Worm (Caenorhabditis elegans) whole organism, early embryonic: ENCODE results near the gene Y113G7B.12.

Source experiments
- B0310.2 ChIP-seq: sonication (generic microtip); optimal IDR thresholded peaks from 2 replicates; lab custom pipeline; 2016; ENCODE audit warnings: mild to moderate bottlenecking, missing genetic modification characterization, missing compliant biosample characterization
- F13C5.2 ChIP-seq: sonication (generic microtip); optimal IDR thresholded peaks from 2 replicates; lab custom pipeline; 2017; ENCODE audit warnings: mild to moderate bottlenecking, missing genetic modification characterization, inconsistent platforms, missing compliant biosample characterization
- aly-1 ChIP-seq: sonication (generic microtip); optimal IDR thresholded peaks from 2 replicates; lab custom pipeline; 2016; ENCODE audit warnings: missing genetic modification characterization, missing compliant biosample characterization
- ama-1 ChIP-seq: fragments of 150-350 bp; optimal IDR thresholded peaks from 2 replicates; lab custom pipeline; 2014
- ceh-13 ChIP-seq: fragments of 200-800 bp; sonication (Bioruptor generic); optimal IDR thresholded peaks from 2 replicates; lab custom pipeline; 2018; ENCODE audit warnings: mild to moderate bottlenecking, missing genetic modification characterization, missing compliant biosample characterization
- ceh-36 ChIP-seq: sonication (generic microtip); optimal IDR thresholded peaks from 2 replicates; lab custom pipeline; 2016; ENCODE audit warnings: missing genetic modification characterization, inconsistent platforms, missing compliant biosample characterization
- ets-7 ChIP-seq: sonication (generic microtip); optimal IDR thresholded peaks from 2 replicates; lab custom pipeline; 2016; ENCODE audit warnings: missing genotype, missing genetic modification characterization, missing compliant biosample characterization
- flt-1 ChIP-seq: fragments of 200-800 bp; sonication (Bioruptor generic); IDR thresholded peaks from 2 replicates; pipeline ENCODE4 v1.3.6; 2022; ENCODE audit warnings: missing genetic modification characterization, missing compliant biosample characterization
- hmbx-1 ChIP-seq: sonication (generic microtip); optimal IDR thresholded peaks from 2 replicates; lab custom pipeline; 2016; ENCODE audit warnings: mild to moderate bottlenecking, missing genetic modification characterization, missing compliant biosample characterization
- hmg-4 ChIP-seq: fragments of 200-800 bp; sonication (Bioruptor generic); optimal IDR thresholded peaks from 2 replicates; lab custom pipeline; 2018; ENCODE audit warnings: mild to moderate bottlenecking, missing genetic modification characterization, missing compliant biosample characterization
- hnd-1 ChIP-seq: sonication (generic microtip); optimal IDR thresholded peaks from 2 replicates; lab custom pipeline; 2016; ENCODE audit warnings: missing genetic modification characterization, missing compliant biosample characterization
- pes-1 ChIP-seq: fragments of 200-800 bp; sonication (Bioruptor generic); IDR thresholded peaks from 2 replicates; pipeline ENCODE4 v1.3.6; 2022; ENCODE audit warnings: missing genetic modification reagents, missing genetic modification characterization, missing compliant biosample characterization
- scrt-1 ChIP-seq: fragments of 200-800 bp; sonication (Bioruptor generic); IDR thresholded peaks from 2 replicates; pipeline ENCODE4 v1.3.6; 2022; ENCODE audit warnings: missing genetic modification characterization, missing compliant biosample characterization
- sea-1 ChIP-seq: fragments of 200-800 bp; sonication (Bioruptor generic); conservative IDR thresholded peaks from 2 replicates; pipeline ENCODE4 v1.3.6; 2022; ENCODE audit warnings: missing genetic modification characterization, missing compliant biosample characterization
- tbx-11 ChIP-seq: fragments of 200-800 bp; sonication (Bioruptor generic); IDR thresholded peaks from 2 replicates; pipeline ENCODE4 v1.3.6; 2022; ENCODE audit warnings: missing genetic modification characterization, missing compliant biosample characterization
- tbx-37 ChIP-seq: fragments of 200-800 bp; sonication (Bioruptor generic); conservative IDR thresholded peaks from 2 replicates; pipeline ENCODE4 v1.3.6; 2022; ENCODE audit warnings: missing genetic modification reagents, missing genetic modification characterization, missing compliant biosample characterization
- tra-4 ChIP-seq: sonication (generic microtip); optimal IDR thresholded peaks from 2 replicates; lab custom pipeline; 2017; ENCODE audit warnings: missing genetic modification characterization, missing compliant biosample characterization

The Y113G7B.12 gene

DNA sequence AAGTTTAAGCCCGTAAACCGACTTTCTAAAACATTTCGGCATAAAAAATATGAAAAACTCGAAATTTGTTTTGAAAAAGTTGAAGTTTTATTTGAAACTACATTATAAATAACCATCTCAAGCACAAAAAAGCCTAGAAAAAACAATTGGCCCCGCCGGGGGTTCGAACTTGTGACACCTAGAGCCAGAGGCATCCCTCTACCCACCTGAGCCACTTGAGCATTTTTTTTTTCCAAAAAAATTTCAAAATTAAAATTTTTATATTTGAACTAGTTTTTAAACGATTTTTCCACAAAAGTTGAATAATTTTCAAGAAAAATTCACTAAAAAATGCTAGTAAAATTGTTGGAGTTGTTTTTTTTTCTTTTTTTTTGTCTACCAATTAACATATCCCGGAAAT is 11.2 kb upstream of the Y113G7B.12 start:
- no peak for TF ChIP-seq F13C5.2 (tag; lab: Kevin White, UChicago)
- TF ChIP-seq tra-4 (tag; lab: Kevin White, UChicago): no peak
- no peak for TF ChIP-seq ama-1 (lab: Kevin White, UChicago)
- no peak for TF ChIP-seq aly-1 (tag; lab: Kevin White, UChicago)
- TF ChIP-seq ceh-36 (tag; lab: Kevin White, UChicago): no peak
- TF ChIP-seq ceh-13 (GFP tag; lab: Kevin White, UChicago): no peak
- no peak for TF ChIP-seq flt-1 (GFP tag; lab: Robert Waterston, UW)
- no peak for TF ChIP-seq tbx-37
- no peak for TF ChIP-seq pes-1 (GFP tag; lab: Robert Waterston, UW)
- no peak for TF ChIP-seq ets-7 (tag; lab: Kevin White, UChicago)
- TF ChIP-seq scrt-1 (GFP tag; lab: Robert Waterston, UW): no peak
- no peak for TF ChIP-seq B0310.2 (tag; lab: Kevin White, UChicago)
- TF ChIP-seq sea-1: no peak
- TF ChIP-seq hmbx-1 (tag; lab: Kevin White, UChicago): no peak
- no peak for TF ChIP-seq hmg-4 (GFP tag; lab: Kevin White, UChicago)

ce11 chrV:20220604-20221003 is 8.1 kb upstream of the Y113G7B.12 start:
- TF ChIP-seq tbx-37 (no peak), ama-1 (lab: Kevin White, UChicago) (no peak), hnd-1 (no peak)

DNA sequence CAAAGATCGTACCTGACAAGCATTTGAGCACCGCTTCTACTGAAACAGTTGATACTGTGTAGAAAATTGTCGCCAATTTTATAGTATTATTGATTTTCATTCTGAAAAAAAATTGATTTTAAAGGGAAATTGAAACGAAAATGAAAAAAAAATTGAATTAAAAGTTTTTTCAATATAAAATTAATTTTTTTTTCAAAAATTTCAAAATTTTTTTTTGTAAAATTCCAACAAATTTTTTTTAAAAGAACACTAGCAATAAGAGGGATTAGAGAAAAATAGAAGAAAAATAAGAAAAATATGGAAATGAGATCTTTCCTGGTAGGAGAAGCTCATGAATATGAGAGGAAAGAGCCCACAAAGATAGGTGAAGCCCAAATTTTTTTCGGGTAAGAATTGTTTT is 2.7 kb upstream of the Y113G7B.12 start, which contains the start of gene Y113G7B.11:
Y113G7B.11 (minus strand) TSS at position 101 of the 400 bp plus-strand sequence.
- TF ChIP-seq hmg-4 (GFP tag; lab: Kevin White, UChicago): no peak
- TF ChIP-seq tbx-11 (GFP tag; lab: Robert Waterston, UW): no peak
- no peak for TF ChIP-seq sea-1
- TF ChIP-seq tbx-37: no peak
- no peak for TF ChIP-seq ceh-36 (tag; lab: Kevin White, UChicago)
- TF ChIP-seq hmbx-1 (tag; lab: Kevin White, UChicago): no peak
- TF ChIP-seq tra-4 (tag; lab: Kevin White, UChicago): no peak
- TF ChIP-seq ama-1 (lab: Kevin White, UChicago): no peak

DNA sequence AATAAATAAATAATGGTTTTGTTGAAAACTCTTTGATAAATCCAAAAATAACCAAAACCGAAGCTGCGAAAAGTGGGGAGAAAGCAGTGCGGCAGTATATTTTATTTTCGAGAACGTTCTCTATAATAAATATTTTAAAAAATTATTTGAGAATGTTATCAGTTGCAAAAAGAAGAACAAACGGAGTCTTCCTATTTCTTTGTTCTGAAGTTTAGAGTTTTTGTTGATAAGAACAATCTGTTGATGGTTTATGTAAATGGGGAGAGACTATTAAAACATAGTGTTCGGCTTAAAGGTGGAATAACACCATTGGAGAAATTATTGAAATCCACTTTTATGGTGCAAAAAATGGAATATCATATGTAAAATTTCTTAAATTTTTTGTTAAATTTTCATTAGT is 613 bp upstream of the Y113G7B.12 start:
- TF ChIP-seq sea-1: no peak
- TF ChIP-seq tra-4 (tag; lab: Kevin White, UChicago): no peak
- TF ChIP-seq ets-7 (tag; lab: Kevin White, UChicago): no peak
- TF ChIP-seq hnd-1: no peak
- TF ChIP-seq pes-1 (GFP tag; lab: Robert Waterston, UW): no peak
- no peak for TF ChIP-seq F13C5.2 (tag; lab: Kevin White, UChicago)
- TF ChIP-seq flt-1 (GFP tag; lab: Robert Waterston, UW): no peak
- no peak for TF ChIP-seq scrt-1 (GFP tag; lab: Robert Waterston, UW)

DNA sequence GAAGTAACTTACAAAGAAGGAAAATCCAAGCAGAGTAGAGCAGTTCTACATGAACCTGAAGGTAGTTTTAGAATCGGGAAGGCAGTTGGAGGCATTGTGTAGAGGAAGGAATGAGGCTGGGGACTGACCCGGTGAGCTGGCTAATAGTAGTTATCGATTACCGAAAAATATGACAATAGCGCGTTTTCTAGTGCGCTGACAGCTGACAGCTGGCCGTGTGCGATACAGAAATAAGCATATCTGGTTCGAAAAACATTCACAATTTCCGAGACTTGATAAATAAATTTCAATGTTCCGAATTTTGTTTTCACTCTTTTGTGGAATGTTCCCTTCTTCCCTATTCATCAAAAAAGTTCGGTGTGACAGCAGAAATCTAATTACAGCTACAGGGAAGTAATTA is 6.4 kb downstream of the Y113G7B.12 start, which contains the start of the genes fbxb-59 and srbc-34:
fbxb-59 (minus strand) TSS at position 101 of the 400 bp plus-strand sequence.
srbc-34 (plus strand) TSS at position 233 of the 400 bp plus-strand sequence.
- TF ChIP-seq tra-4 (tag; lab: Kevin White, UChicago): no peak
- TF ChIP-seq hnd-1: no peak
- no peak for TF ChIP-seq flt-1 (GFP tag; lab: Robert Waterston, UW)
- TF ChIP-seq ama-1 (lab: Kevin White, UChicago): no peak
- no peak for TF ChIP-seq sea-1
- no peak for TF ChIP-seq scrt-1 (GFP tag; lab: Robert Waterston, UW)
- no peak for TF ChIP-seq tbx-11 (GFP tag; lab: Robert Waterston, UW)
- no peak for TF ChIP-seq ets-7 (tag; lab: Kevin White, UChicago)
- TF ChIP-seq B0310.2 (tag; lab: Kevin White, UChicago): no peak
- no peak for TF ChIP-seq pes-1 (GFP tag; lab: Robert Waterston, UW)
- no peak for TF ChIP-seq F13C5.2 (tag; lab: Kevin White, UChicago)
- no peak for TF ChIP-seq tbx-37
- no peak for TF ChIP-seq aly-1 (tag; lab: Kevin White, UChicago)

- TF ChIP-seq sea-1 (no peak), ceh-13 (GFP tag; lab: Kevin White, UChicago) (no peak), ets-7 (tag; lab: Kevin White, UChicago) (no peak), flt-1 (GFP tag; lab: Robert Waterston, UW) (no peak), tbx-37 (no peak), ama-1 (lab: Kevin White, UChicago) (no peak), hmbx-1 (tag; lab: Kevin White, UChicago) (no peak), ceh-36 (tag; lab: Kevin White, UChicago) (no peak), hmg-4 (GFP tag; lab: Kevin White, UChicago) (no peak), hnd-1 (no peak), aly-1 (tag; lab: Kevin White, UChicago) (no peak), tbx-11 (GFP tag; lab: Robert Waterston, UW) (no peak), pes-1 (GFP tag; lab: Robert Waterston, UW) (no peak), F13C5.2 (tag; lab: Kevin White, UChicago) (no peak), tra-4 (tag; lab: Kevin White, UChicago) (no peak), scrt-1 (GFP tag; lab: Robert Waterston, UW) (no peak), B0310.2 (tag; lab: Kevin White, UChicago) (no peak)
Measured at ce11 chrV:20203085-20203484, 9.4 kb downstream of the Y113G7B.12 start, which contains the start of gene fbxa-113. Gene fbxa-113, plus strand, starts transcription at chrV:20203385.

ce11 chrV:20201316-20201715 is 11.2 kb downstream of the Y113G7B.12 start, which contains the start of gene fbxa-114:
Gene fbxa-114, plus strand, starts transcription at chrV:20201616.
- TF ChIP-seq hnd-1 (no peak), ets-7 (tag; lab: Kevin White, UChicago) (no peak), tbx-11 (GFP tag; lab: Robert Waterston, UW) (no peak), ceh-36 (tag; lab: Kevin White, UChicago) (no peak), F13C5.2 (tag; lab: Kevin White, UChicago) (no peak), ama-1 (lab: Kevin White, UChicago) (no peak), aly-1 (tag; lab: Kevin White, UChicago) (no peak), hmg-4 (GFP tag; lab: Kevin White, UChicago) (no peak), tra-4 (tag; lab: Kevin White, UChicago) (no peak), sea-1 (no peak), scrt-1 (GFP tag; lab: Robert Waterston, UW) (no peak), ceh-13 (GFP tag; lab: Kevin White, UChicago) (no peak), tbx-37 (no peak), flt-1 (GFP tag; lab: Robert Waterston, UW) (no peak), pes-1 (GFP tag; lab: Robert Waterston, UW) (no peak), hmbx-1 (tag; lab: Kevin White, UChicago) (no peak), B0310.2 (tag; lab: Kevin White, UChicago) (no peak)
